Fruit fly (Drosophila melanogaster): ENCODE measurements around the gene CG31368.
A peak's percentile ranks its signal among the peaks of the same experiment; 100 is the strongest.

The CG31368 gene

dm6 chr3R:11882506-11882953 lies at the start of gene CG31368, which contains the start of gene CG6962 (continued):
- peak; percentile 36 for TF ChIP-seq Sry-δ (GFP tag; optimal IDR thresholded peaks at IDR 0.05)
- TF ChIP-seq H15 (GFP tag; IDR thresholded peaks at IDR 0.05), result peak; percentile 75
- TF ChIP-seq dmrt11E (tag; optimal IDR thresholded peaks at IDR 0.05), result peak; percentile 86
- peak; percentile 84 for TF ChIP-seq vfl (GFP tag; optimal IDR thresholded peaks at IDR 0.05)
- no peak for TF ChIP-seq usp (GFP tag; optimal IDR thresholded peaks at IDR 0.05)
- TF ChIP-seq ken (GFP tag; IDR thresholded peaks at IDR 0.05), result peak; percentile 74; the same call in 2 of the 3 replicates
- TF ChIP-seq CG3847 (GFP tag; IDR thresholded peaks at IDR 0.05), result peak; percentile 93
- no peak for TF ChIP-seq Side (GFP tag; optimal IDR thresholded peaks at IDR 0.05)
- peak; percentile 87 for TF ChIP-seq zen (tag; optimal IDR thresholded peaks at IDR 0.05)
- TF ChIP-seq Mes4 (GFP tag; optimal IDR thresholded peaks at IDR 0.05), result no peak
- TF ChIP-seq trem (tag; optimal IDR thresholded peaks at IDR 0.05), result peak; percentile 95
- peak; percentile 90 for TF ChIP-seq Med (GFP tag)
- TF ChIP-seq CG10366 (GFP tag; IDR thresholded peaks at IDR 0.05), result peak; percentile 84
- TF ChIP-seq CG2889 (GFP tag; IDR thresholded peaks at IDR 0.05), result peak; percentile 64; the same call in 2 of the 3 replicates
- no peak for TF ChIP-seq CG2129 (GFP tag; IDR thresholded peaks at IDR 0.05; ENCODE audit: partially characterized antibody)
- peak; percentile 64 for TF ChIP-seq CG1647 (GFP tag; optimal IDR thresholded peaks at IDR 0.05)
- TF ChIP-seq Ets65A (GFP tag), result peak; percentile 94
- TF ChIP-seq CG17385 (GFP tag; optimal IDR thresholded peaks at IDR 0.05), result peak; percentile 68
- TF ChIP-seq lilli (GFP tag; optimal IDR thresholded peaks at IDR 0.05), result peak; percentile 88
- peak; percentile 67 for TF ChIP-seq Spps (tag; optimal IDR thresholded peaks at IDR 0.05)
- peak; percentile 71 for TF ChIP-seq D19A (tag; optimal IDR thresholded peaks at IDR 0.05)
- TF ChIP-seq CG17912 (GFP tag; optimal IDR thresholded peaks at IDR 0.05), result no peak
- TF ChIP-seq kay (GFP tag; optimal IDR thresholded peaks at IDR 0.05), result peak; percentile 78
- peak; percentile 84 for TF ChIP-seq PHDP (tag; optimal IDR thresholded peaks at IDR 0.05)
- TF ChIP-seq h (optimal IDR thresholded peaks at IDR 0.05), result no peak
- TF ChIP-seq lmd (GFP tag; IDR thresholded peaks at IDR 0.05), result peak; percentile 82
- peak; percentile 54; the same call in 1 of the 3 replicates for TF ChIP-seq knrl (GFP tag; IDR thresholded peaks at IDR 0.05; ENCODE audit: partially characterized antibody)
- TF ChIP-seq Ptx1 (GFP tag; IDR thresholded peaks at IDR 0.05), result peak; percentile 86
- peak; percentile 73 for TF ChIP-seq Blimp-1 (GFP tag; optimal IDR thresholded peaks at IDR 0.05)
- TF ChIP-seq unc-4 (GFP tag; IDR thresholded peaks at IDR 0.05; ENCODE audit: partially characterized antibody), result 0 out of 2 replicates have a peak, but pooled peaks have one; percentile 20
- no peak for TF ChIP-seq Lpt (GFP tag; optimal IDR thresholded peaks at IDR 0.05)

DNA sequence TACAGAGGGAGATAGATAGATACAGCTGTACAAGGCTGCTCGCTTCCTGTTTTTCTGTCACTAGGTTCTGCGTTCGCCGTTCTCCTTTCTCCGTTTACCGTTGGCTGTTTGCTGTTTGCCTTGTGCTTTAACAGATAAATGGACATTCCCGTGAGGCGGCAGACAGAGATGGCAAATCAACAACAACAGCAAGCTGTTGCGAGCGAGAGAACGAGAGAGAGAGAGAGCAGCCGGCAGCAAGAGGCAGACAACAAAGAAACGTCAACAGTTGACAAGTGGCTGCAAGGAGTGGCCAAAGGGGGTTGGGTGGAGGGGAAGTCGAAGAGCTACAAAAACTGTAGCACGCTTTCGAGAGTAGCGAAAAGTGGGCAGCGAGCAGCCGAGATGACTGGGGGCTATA lies 49.2 kb upstream of the CG31368 start:
- TF ChIP-seq Dfd (GFP tag; optimal IDR thresholded peaks at IDR 0.05) (no peak), CG5953 (GFP tag; IDR thresholded peaks at IDR 0.05) (no peak), unc-4 (GFP tag; IDR thresholded peaks at IDR 0.05; ENCODE audit: partially characterized antibody) (no peak), Ets65A (GFP tag) (peak; percentile 53), ranshi (GFP tag; IDR thresholded peaks at IDR 0.05) (no peak), Dp (GFP tag; optimal IDR thresholded peaks at IDR 0.05) (no peak), oc (tag; optimal IDR thresholded peaks at IDR 0.05) (no peak), tna (GFP tag; IDR thresholded peaks at IDR 0.05; ENCODE audit: partially characterized antibody) (no peak), Sin3A (optimal IDR thresholded peaks at IDR 0.05) (no peak), Rx (GFP tag; IDR thresholded peaks at IDR 0.05) (no peak), fu2 (GFP tag; optimal IDR thresholded peaks at IDR 0.05) (no peak), Oaz (GFP tag; IDR thresholded peaks at IDR 0.05) (no peak), CG32767 (GFP tag; IDR thresholded peaks at IDR 0.05) (no peak), CG9797 (GFP tag; optimal IDR thresholded peaks at IDR 0.05) (no peak), run (tag; optimal IDR thresholded peaks at IDR 0.05) (no peak), lab (GFP tag; optimal IDR thresholded peaks at IDR 0.05) (peak; percentile 2), ttk (GFP tag; IDR thresholded peaks at IDR 0.05) (no peak), CG16863 (GFP tag; optimal IDR thresholded peaks at IDR 0.05) (no peak), CG8281 (tag; optimal IDR thresholded peaks at IDR 0.05) (no peak), sqz (GFP tag; optimal IDR thresholded peaks at IDR 0.05) (no peak), H2.0 (GFP tag; IDR thresholded peaks at IDR 0.05) (no peak), cg (GFP tag; optimal IDR thresholded peaks at IDR 0.05) (no peak), Rfx (GFP tag; IDR thresholded peaks at IDR 0.05) (no peak), CG12942 (GFP tag; optimal IDR thresholded peaks at IDR 0.05) (no peak), Awh (GFP tag; IDR thresholded peaks at IDR 0.05) (no peak)

Measured in whole organism, embryonic.